Fruit fly (Drosophila melanogaster) Kc167 (cell line): Measurements from ENCODE around the gene Sidpn.

Experiments used
- Myc ChIP-seq: fragments of >200 bp; optimal IDR thresholded peaks from 2 replicates; lab custom pipeline; 2017; ENCODE audit warnings: missing external identifiers
- Sin3A ChIP-seq: fragments of >200 bp; optimal IDR thresholded peaks from 2 replicates; lab custom pipeline; 2018; ENCODE audit warnings: missing external identifiers
- h ChIP-seq: fragments of >200 bp; optimal IDR thresholded peaks from 3 replicates; lab custom pipeline; 2018; ENCODE audit warnings: missing external identifiers
- psq ChIP-seq: fragments of >200 bp; optimal IDR thresholded peaks from 2 replicates; lab custom pipeline; 2017; ENCODE audit warnings: missing external identifiers
- ttk ChIP-seq: sonication (Bioruptor generic); optimal IDR thresholded peaks from 2 replicates; lab custom pipeline; 2017; ENCODE audit warnings: missing external identifiers

DNA sequence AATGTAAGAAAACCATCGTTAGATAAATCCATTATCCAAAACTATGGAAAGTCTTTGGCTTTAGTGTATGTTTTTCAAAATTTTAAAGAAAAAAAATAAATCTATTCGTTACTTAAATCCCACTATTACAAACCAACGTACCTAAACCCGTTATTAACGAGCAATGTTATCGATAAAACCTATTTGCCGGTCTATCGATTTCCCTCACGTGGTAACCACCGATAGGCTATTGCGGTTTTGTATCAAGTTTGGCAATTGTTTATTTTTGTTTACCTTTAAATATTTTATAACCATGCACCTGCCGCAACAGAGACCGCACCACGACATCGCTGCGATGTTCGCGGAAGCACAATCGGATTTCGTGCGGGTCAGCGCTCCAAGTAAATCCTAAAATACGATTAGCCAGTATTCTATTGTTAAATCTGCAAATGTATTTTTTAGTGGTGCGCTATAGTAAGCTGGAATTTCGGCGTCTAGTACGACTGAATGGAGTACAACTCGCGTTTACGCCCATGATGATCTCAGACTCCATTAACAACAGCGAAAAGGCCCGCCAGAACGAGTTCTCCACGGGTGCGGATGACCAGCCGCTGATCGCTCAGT is 35.7 kb downstream of the Sidpn start, which contains the start of gene Dus4:
- TF ChIP-seq Sin3A (lab: Kevin White, UChicago) (no peak), psq (lab: Kevin White, UChicago) (no peak), ttk (no peak), h (no peak), Myc (no peak)
